Worm (Caenorhabditis elegans): ENCODE data around the gene ptr-13.
"Not testable (repeated sequence)": the region's sequence is repeated elsewhere in the genome, so short reads cannot be mapped to it uniquely, and the experiment has no call there.

ptr-13 gene

ce11 chrII:11128989-11129388 is 33.3 kb downstream of the ptr-13 start, which contains the start of gene F40F8.3:
Gene F40F8.3, plus strand, starts transcription at chrII:11129289.
- TF ChIP-seq hlh-13 (GFP tag; optimal IDR thresholded peaks at IDR 0.05) (no peak), mec-3 (tag; optimal IDR thresholded peaks at IDR 0.05; ENCODE audit: borderline replicate concordance) (no peak), pha-2 (tag; optimal IDR thresholded peaks at IDR 0.05) (no peak), ceh-34 (tag; optimal IDR thresholded peaks at IDR 0.05) (no peak), ahr-1 (tag; optimal IDR thresholded peaks at IDR 0.05) (no peak), dve-1 (tag; optimal IDR thresholded peaks at IDR 0.05) (no peak), unc-3 (GFP tag; conservative IDR thresholded peaks at IDR 0.05) (no peak), unc-3 (tag; optimal IDR thresholded peaks at IDR 0.05) (no peak), ceh-19 (GFP tag; optimal IDR thresholded peaks at IDR 0.05) (no peak)

- TF ChIP-seq ceh-19 (GFP tag; optimal IDR thresholded peaks at IDR 0.05), result no peak
- no peak for TF ChIP-seq unc-42 (tag; optimal IDR thresholded peaks at IDR 0.05)
- TF ChIP-seq K02D7.2 (tag; optimal IDR thresholded peaks at IDR 0.05), result no peak
- no peak for TF ChIP-seq che-1 (tag; optimal IDR thresholded peaks at IDR 0.05)
- no peak for TF ChIP-seq K09A11.1 (tag; optimal IDR thresholded peaks at IDR 0.05; ENCODE audit: insufficient read depth)
- no peak for TF ChIP-seq unc-3 (GFP tag; conservative IDR thresholded peaks at IDR 0.05)
- no peak for TF ChIP-seq unc-3 (tag; optimal IDR thresholded peaks at IDR 0.05)
- TF ChIP-seq ceh-6 (GFP tag; optimal IDR thresholded peaks at IDR 0.05), result no peak
- no peak for TF ChIP-seq nhr-232 (tag; optimal IDR thresholded peaks at IDR 0.05)
- no peak for TF ChIP-seq hlh-6 (tag; optimal IDR thresholded peaks at IDR 0.05)
- no peak for TF ChIP-seq C38D4.7 (GFP tag; optimal IDR thresholded peaks at IDR 0.05)
- no peak for TF ChIP-seq ceh-22 (tag; optimal IDR thresholded peaks at IDR 0.05)
- no peak for TF ChIP-seq tbx-2 (tag; optimal IDR thresholded peaks at IDR 0.05)
- no peak for TF ChIP-seq pag-3 (tag; optimal IDR thresholded peaks at IDR 0.05; ENCODE audit: borderline replicate concordance)
- TF ChIP-seq pha-2 (tag; optimal IDR thresholded peaks at IDR 0.05), result no peak
- no peak for TF ChIP-seq eyg-1 (tag; optimal IDR thresholded peaks at IDR 0.05)
- TF ChIP-seq ceh-14 (tag; optimal IDR thresholded peaks at IDR 0.05), result no peak
- no peak for TF ChIP-seq unc-86 (tag; optimal IDR thresholded peaks at IDR 0.05)
Observed at ce11 chrII:11127364-11127763, 34.9 kb downstream of the ptr-13 start, which contains the start of gene F40F8.1. Gene F40F8.1, plus strand, starts transcription at chrII:11127664.

ce11 chrII:11126312-11127000 is 35.8 kb downstream of the ptr-13 start, which contains the start of the genes rps-9 and lsm-1:
Gene rps-9, minus strand, starts transcription at chrII:11126362.
Gene lsm-1, plus strand, starts transcription at chrII:11126950.
- TF ChIP-seq lim-6 (tag; optimal IDR thresholded peaks at IDR 0.05), result no peak
- peak; percentile 19 for TF ChIP-seq unc-55 (GFP tag; optimal IDR thresholded peaks at IDR 0.05)
- TF ChIP-seq nfya-1 (tag; optimal IDR thresholded peaks at IDR 0.05), result peak; percentile 70

- TF ChIP-seq lin-11 (tag; optimal IDR thresholded peaks at IDR 0.05) (no peak), eyg-1 (tag; optimal IDR thresholded peaks at IDR 0.05) (no peak), unc-3 (GFP tag; conservative IDR thresholded peaks at IDR 0.05) (no peak), unc-3 (tag; optimal IDR thresholded peaks at IDR 0.05) (no peak), ceh-2 (tag; optimal IDR thresholded peaks at IDR 0.05) (no peak), fkh-6 (tag; optimal IDR thresholded peaks at IDR 0.05) (no peak), zip-5 (tag; optimal IDR thresholded peaks at IDR 0.05) (no peak)
Observed at ce11 chrII:11125059-11125594, 37.2 kb downstream of the ptr-13 start.

- TF ChIP-seq K02D7.2 (tag; optimal IDR thresholded peaks at IDR 0.05); K09A11.1 (tag; optimal IDR thresholded peaks at IDR 0.05; ENCODE audit: insufficient read depth); fkh-6 (tag; optimal IDR thresholded peaks at IDR 0.05): not testable (repeated sequence)
Observed at ce11 chrII:11121800-11122199, 40.5 kb downstream of the ptr-13 start, which contains the start of gene W10C6.2. Gene W10C6.2, minus strand, starts transcription at chrII:11121900.

Measured in whole organism, late embryonic.